In genomic region chrV:13472062-13472461, ce11 we compare ENCODE assay signal across 1 worm cellular context.
A peak's percentile ranks its signal among the peaks of the same experiment; 100 is the strongest.
TF ChIP-seq lines count a peak whose summit lies in the region.

No protein-coding gene starts in this region.

TF ChIP-seq in whole organism, L1 larva, 84 proteins besides CTCF, POLR2A, EP300 and RAD21 (continued from another document):
- TF ChIP-seq rnt-1 (tag; optimal IDR thresholded peaks at IDR 0.05; lab: Kevin White, UChicago): peak; percentile 61
- no peak for TF ChIP-seq ceh-82 (tag; optimal IDR thresholded peaks at IDR 0.05; lab: Kevin White, UChicago)
- TF ChIP-seq jun-1 (tag; optimal IDR thresholded peaks at IDR 0.05; lab: Kevin White, UChicago): no peak
